Worm (Caenorhabditis elegans) whole organism, early embryonic: ENCODE data around the gene Y25C1A.8.

ENCODE experiments used
- ceh-36 ChIP-seq: sonication (generic microtip); optimal IDR thresholded peaks from 2 replicates; lab custom pipeline; 2016; ENCODE audit warnings: missing genetic modification characterization, inconsistent platforms, missing compliant biosample characterization
- flt-1 ChIP-seq: fragments of 200-800 bp; sonication (Bioruptor generic); IDR thresholded peaks from 2 replicates; pipeline ENCODE4 v1.3.6; 2022; ENCODE audit warnings: missing genetic modification characterization, missing compliant biosample characterization
- hmbx-1 ChIP-seq: sonication (generic microtip); optimal IDR thresholded peaks from 2 replicates; lab custom pipeline; 2016; ENCODE audit warnings: mild to moderate bottlenecking, missing genetic modification characterization, missing compliant biosample characterization
- tbx-11 ChIP-seq: fragments of 200-800 bp; sonication (Bioruptor generic); IDR thresholded peaks from 2 replicates; pipeline ENCODE4 v1.3.6; 2022; ENCODE audit warnings: missing genetic modification characterization, missing compliant biosample characterization

DNA sequence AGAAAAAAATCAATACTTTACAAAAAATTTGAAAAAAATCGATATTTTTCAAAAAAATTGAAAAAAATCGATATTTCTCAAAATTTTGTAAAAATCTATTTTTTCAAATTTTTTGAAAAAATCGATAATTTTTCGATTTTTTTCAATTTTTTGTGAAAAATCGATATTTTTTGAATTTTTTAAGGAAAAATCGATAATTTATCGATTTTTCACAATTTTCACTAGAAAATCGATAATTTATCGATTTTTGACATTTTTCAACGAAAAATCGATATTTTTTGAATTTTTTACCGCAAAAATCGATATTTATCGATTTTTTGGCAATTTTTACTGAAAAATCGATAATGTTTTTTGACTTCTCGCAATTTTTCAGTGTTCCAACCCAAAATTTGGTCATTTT, 13.4 kb downstream of the Y25C1A.8 start:
- TF ChIP-seq ceh-36 (tag; lab: Kevin White, UChicago) (no peak), tbx-11 (no peak), hmbx-1 (tag; lab: Kevin White, UChicago) (no peak), flt-1 (GFP tag; lab: Robert Waterston, UW) (no peak)
